Worm (Caenorhabditis elegans) whole organism, early embryonic: ENCODE data around the gene unc-119.

Experiments
- B0310.2 ChIP-seq: sonication (generic microtip); optimal IDR thresholded peaks from 2 replicates; lab custom pipeline; 2016; ENCODE audit warnings: mild to moderate bottlenecking, missing genetic modification characterization, missing compliant biosample characterization
- F13C5.2 ChIP-seq: sonication (generic microtip); optimal IDR thresholded peaks from 2 replicates; lab custom pipeline; 2017; ENCODE audit warnings: mild to moderate bottlenecking, missing genetic modification characterization, inconsistent platforms, missing compliant biosample characterization
- aly-1 ChIP-seq: sonication (generic microtip); optimal IDR thresholded peaks from 2 replicates; lab custom pipeline; 2016; ENCODE audit warnings: missing genetic modification characterization, missing compliant biosample characterization
- ama-1 ChIP-seq: fragments of 150-350 bp; optimal IDR thresholded peaks from 2 replicates; lab custom pipeline; 2014
- ceh-13 ChIP-seq: fragments of 200-800 bp; sonication (Bioruptor generic); optimal IDR thresholded peaks from 2 replicates; lab custom pipeline; 2018; ENCODE audit warnings: mild to moderate bottlenecking, missing genetic modification characterization, missing compliant biosample characterization
- ceh-36 ChIP-seq: sonication (generic microtip); optimal IDR thresholded peaks from 2 replicates; lab custom pipeline; 2016; ENCODE audit warnings: missing genetic modification characterization, inconsistent platforms, missing compliant biosample characterization
- ets-7 ChIP-seq: sonication (generic microtip); optimal IDR thresholded peaks from 2 replicates; lab custom pipeline; 2016; ENCODE audit warnings: missing genotype, missing genetic modification characterization, missing compliant biosample characterization
- flt-1 ChIP-seq: fragments of 200-800 bp; sonication (Bioruptor generic); IDR thresholded peaks from 2 replicates; pipeline ENCODE4 v1.3.6; 2022; ENCODE audit warnings: missing genetic modification characterization, missing compliant biosample characterization
- hmbx-1 ChIP-seq: sonication (generic microtip); optimal IDR thresholded peaks from 2 replicates; lab custom pipeline; 2016; ENCODE audit warnings: mild to moderate bottlenecking, missing genetic modification characterization, missing compliant biosample characterization
- hmg-4 ChIP-seq: fragments of 200-800 bp; sonication (Bioruptor generic); optimal IDR thresholded peaks from 2 replicates; lab custom pipeline; 2018; ENCODE audit warnings: mild to moderate bottlenecking, missing genetic modification characterization, missing compliant biosample characterization
- hnd-1 ChIP-seq: sonication (generic microtip); optimal IDR thresholded peaks from 2 replicates; lab custom pipeline; 2016; ENCODE audit warnings: missing genetic modification characterization, missing compliant biosample characterization
- pes-1 ChIP-seq: fragments of 200-800 bp; sonication (Bioruptor generic); IDR thresholded peaks from 2 replicates; pipeline ENCODE4 v1.3.6; 2022; ENCODE audit warnings: missing genetic modification reagents, missing genetic modification characterization, missing compliant biosample characterization
- scrt-1 ChIP-seq: fragments of 200-800 bp; sonication (Bioruptor generic); IDR thresholded peaks from 2 replicates; pipeline ENCODE4 v1.3.6; 2022; ENCODE audit warnings: missing genetic modification characterization, missing compliant biosample characterization
- sea-1 ChIP-seq: fragments of 200-800 bp; sonication (Bioruptor generic); conservative IDR thresholded peaks from 2 replicates; pipeline ENCODE4 v1.3.6; 2022; ENCODE audit warnings: missing genetic modification characterization, missing compliant biosample characterization
- tbx-11 ChIP-seq: fragments of 200-800 bp; sonication (Bioruptor generic); IDR thresholded peaks from 2 replicates; pipeline ENCODE4 v1.3.6; 2022; ENCODE audit warnings: missing genetic modification characterization, missing compliant biosample characterization
- tbx-37 ChIP-seq: fragments of 200-800 bp; sonication (Bioruptor generic); conservative IDR thresholded peaks from 2 replicates; pipeline ENCODE4 v1.3.6; 2022; ENCODE audit warnings: missing genetic modification reagents, missing genetic modification characterization, missing compliant biosample characterization
- tra-4 ChIP-seq: sonication (generic microtip); optimal IDR thresholded peaks from 2 replicates; lab custom pipeline; 2017; ENCODE audit warnings: missing genetic modification characterization, missing compliant biosample characterization

unc-119 gene

ce11 chrIII:10909166-10909565 lies 6.7 kb downstream of the unc-119 start:
- TF ChIP-seq aly-1 (tag; lab: Kevin White, UChicago), result no peak

DNA sequence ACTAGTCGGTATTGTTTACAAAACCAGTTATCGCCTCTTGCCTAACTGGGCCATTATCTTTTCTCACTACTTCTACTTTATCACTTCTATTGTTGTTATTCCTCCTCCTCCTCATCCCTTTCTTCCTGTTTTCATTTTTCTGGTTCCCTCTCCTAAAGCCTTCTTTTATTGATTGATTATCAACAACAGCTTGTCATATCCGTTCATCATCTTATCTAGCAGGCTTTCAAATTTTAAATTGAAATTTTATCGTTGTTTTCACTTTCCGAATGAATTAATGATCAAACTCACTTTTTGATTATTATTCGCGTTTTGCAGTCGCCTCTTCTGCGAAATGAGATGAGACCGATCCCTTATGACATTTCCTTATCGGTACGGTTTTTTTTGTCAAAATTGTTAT lies 8.7 kb downstream of the unc-119 start, which contains the start of gene cut-6:
Gene cut-6, plus strand, starts transcription at position 301 of the 400 bp plus-strand sequence.
- TF ChIP-seq ceh-13 (GFP tag; lab: Kevin White, UChicago) (no peak), sea-1 (GFP tag; lab: Robert Waterston, UW) (no peak), tbx-11 (GFP tag; lab: Robert Waterston, UW) (no peak), scrt-1 (GFP tag; lab: Robert Waterston, UW) (no peak), tbx-37 (GFP tag; lab: Robert Waterston, UW) (no peak), B0310.2 (no peak), pes-1 (no peak), ama-1 (lab: Kevin White, UChicago) (no peak), ceh-36 (tag; lab: Kevin White, UChicago) (no peak), F13C5.2 (tag; lab: Kevin White, UChicago) (no peak), tra-4 (tag; lab: Kevin White, UChicago) (no peak), hnd-1 (tag; lab: Kevin White, UChicago) (no peak), hmg-4 (no peak)

ce11 chrIII:10914971-10915370 lies 12.5 kb downstream of the unc-119 start:
- TF ChIP-seq tbx-11 (GFP tag; lab: Robert Waterston, UW) (no peak), tbx-37 (GFP tag; lab: Robert Waterston, UW) (no peak), ceh-13 (GFP tag; lab: Kevin White, UChicago) (no peak), ama-1 (lab: Kevin White, UChicago) (no peak)

ce11 chrIII:10920044-10920443 lies 17.6 kb downstream of the unc-119 start, which contains the start of gene vab-7:
vab-7 (plus strand) TSS chrIII:10920344.
- TF ChIP-seq ama-1 (lab: Kevin White, UChicago) (no peak), F13C5.2 (tag; lab: Kevin White, UChicago) (no peak), pes-1 (no peak), tbx-37 (GFP tag; lab: Robert Waterston, UW) (no peak), scrt-1 (GFP tag; lab: Robert Waterston, UW) (no peak), tbx-11 (GFP tag; lab: Robert Waterston, UW) (no peak), hnd-1 (tag; lab: Kevin White, UChicago) (no peak), tra-4 (tag; lab: Kevin White, UChicago) (no peak), ceh-13 (GFP tag; lab: Kevin White, UChicago) (no peak), ceh-36 (tag; lab: Kevin White, UChicago) (no peak), hmg-4 (no peak)

ce11 chrIII:10921474-10921873 lies 19.0 kb downstream of the unc-119 start:
- TF ChIP-seq F13C5.2 (tag; lab: Kevin White, UChicago) (no peak), hnd-1 (tag; lab: Kevin White, UChicago) (no peak), tbx-37 (GFP tag; lab: Robert Waterston, UW) (no peak), scrt-1 (GFP tag; lab: Robert Waterston, UW) (no peak), aly-1 (tag; lab: Kevin White, UChicago) (no peak), hmg-4 (no peak), tbx-11 (GFP tag; lab: Robert Waterston, UW) (no peak)

DNA sequence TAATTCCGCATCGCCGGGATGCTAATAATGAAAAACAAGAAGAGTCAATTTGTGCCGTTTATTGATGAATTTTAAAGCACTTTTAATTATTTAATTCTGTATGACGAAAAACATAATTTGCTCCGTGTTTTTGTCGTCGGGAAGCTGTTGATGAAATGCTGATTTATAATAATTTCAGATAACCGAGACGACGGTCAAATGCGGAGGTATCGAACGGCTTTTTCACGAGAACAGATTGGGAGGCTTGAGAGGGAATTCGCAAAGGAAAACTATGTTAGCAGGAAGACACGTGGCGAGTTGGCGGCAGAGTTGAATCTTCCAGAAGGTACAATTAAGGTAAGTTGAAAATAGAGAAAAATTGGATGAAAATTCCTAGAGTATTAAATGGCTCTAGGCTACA lies 21.1 kb downstream of the unc-119 start:
- TF ChIP-seq sea-1 (GFP tag; lab: Robert Waterston, UW), result no peak
- no peak for TF ChIP-seq flt-1
- TF ChIP-seq ets-7 (tag; lab: Kevin White, UChicago), result no peak
- no peak for TF ChIP-seq ceh-13 (GFP tag; lab: Kevin White, UChicago)
- TF ChIP-seq hmg-4, result no peak
- TF ChIP-seq tbx-11 (GFP tag; lab: Robert Waterston, UW), result no peak

DNA sequence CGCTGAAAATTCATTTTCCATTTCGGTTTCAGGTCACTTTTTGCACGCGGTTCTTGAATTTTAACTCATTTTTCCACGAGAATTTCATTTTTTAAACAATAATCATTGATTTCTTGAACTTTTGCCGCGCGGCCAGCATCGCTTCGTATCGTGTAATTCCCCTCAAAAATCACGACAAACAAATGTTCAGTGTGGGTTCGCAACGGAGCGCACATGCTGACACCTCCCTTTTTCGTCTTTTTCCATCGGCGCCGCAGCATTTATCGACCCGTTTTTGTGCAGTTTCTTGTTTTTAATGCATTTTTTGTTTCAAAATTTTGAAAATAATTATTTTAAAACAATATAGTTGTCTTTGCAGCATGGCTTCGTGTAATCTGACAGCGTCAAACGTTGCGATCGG lies 28.4 kb downstream of the unc-119 start, which contains the start of gene M142.5:
Gene M142.5, plus strand, starts transcription at position 352 of the 400 bp plus-strand sequence.
- TF ChIP-seq hnd-1 (tag; lab: Kevin White, UChicago) (no peak), hmg-4 (no peak), hmbx-1 (no peak), tra-4 (tag; lab: Kevin White, UChicago) (no peak), ceh-13 (GFP tag; lab: Kevin White, UChicago) (no peak), ets-7 (tag; lab: Kevin White, UChicago) (no peak), aly-1 (tag; lab: Kevin White, UChicago) (no peak), scrt-1 (GFP tag; lab: Robert Waterston, UW) (no peak), sea-1 (GFP tag; lab: Robert Waterston, UW) (no peak), tbx-37 (GFP tag; lab: Robert Waterston, UW) (no peak), F13C5.2 (tag; lab: Kevin White, UChicago) (no peak), ama-1 (lab: Kevin White, UChicago) (no peak), ceh-36 (tag; lab: Kevin White, UChicago) (no peak), B0310.2 (no peak), tbx-11 (GFP tag; lab: Robert Waterston, UW) (no peak), pes-1 (no peak), flt-1 (no peak)

- TF ChIP-seq pes-1, result no peak
- TF ChIP-seq aly-1 (tag; lab: Kevin White, UChicago), result no peak
- TF ChIP-seq tbx-11 (GFP tag; lab: Robert Waterston, UW), result no peak
- TF ChIP-seq ceh-36 (tag; lab: Kevin White, UChicago), result no peak
Observed at ce11 chrIII:10933331-10933730, 30.9 kb downstream of the unc-119 start, which contains the start of gene M142.8. M142.8 (plus strand) TSS chrIII:10933631.
